Worm (Caenorhabditis elegans) whole organism, early embryonic: Measurements from ENCODE around the gene K12H6.6.

Experiments
- B0310.2 ChIP-seq: sonication (generic microtip); optimal IDR thresholded peaks from 2 replicates; lab custom pipeline; 2016; ENCODE audit warnings: mild to moderate bottlenecking, missing genetic modification characterization, missing compliant biosample characterization
- F13C5.2 ChIP-seq: sonication (generic microtip); optimal IDR thresholded peaks from 2 replicates; lab custom pipeline; 2017; ENCODE audit warnings: mild to moderate bottlenecking, missing genetic modification characterization, inconsistent platforms, missing compliant biosample characterization
- aly-1 ChIP-seq: sonication (generic microtip); optimal IDR thresholded peaks from 2 replicates; lab custom pipeline; 2016; ENCODE audit warnings: missing genetic modification characterization, missing compliant biosample characterization
- ama-1 ChIP-seq: fragments of 150-350 bp; optimal IDR thresholded peaks from 2 replicates; lab custom pipeline; 2014
- ceh-13 ChIP-seq: fragments of 200-800 bp; sonication (Bioruptor generic); optimal IDR thresholded peaks from 2 replicates; lab custom pipeline; 2018; ENCODE audit warnings: mild to moderate bottlenecking, missing genetic modification characterization, missing compliant biosample characterization
- ceh-36 ChIP-seq: sonication (generic microtip); optimal IDR thresholded peaks from 2 replicates; lab custom pipeline; 2016; ENCODE audit warnings: missing genetic modification characterization, inconsistent platforms, missing compliant biosample characterization
- ets-7 ChIP-seq: sonication (generic microtip); optimal IDR thresholded peaks from 2 replicates; lab custom pipeline; 2016; ENCODE audit warnings: missing genotype, missing genetic modification characterization, missing compliant biosample characterization
- flt-1 ChIP-seq: fragments of 200-800 bp; sonication (Bioruptor generic); IDR thresholded peaks from 2 replicates; pipeline ENCODE4 v1.3.6; 2022; ENCODE audit warnings: missing genetic modification characterization, missing compliant biosample characterization
- hmbx-1 ChIP-seq: sonication (generic microtip); optimal IDR thresholded peaks from 2 replicates; lab custom pipeline; 2016; ENCODE audit warnings: mild to moderate bottlenecking, missing genetic modification characterization, missing compliant biosample characterization
- hmg-4 ChIP-seq: fragments of 200-800 bp; sonication (Bioruptor generic); optimal IDR thresholded peaks from 2 replicates; lab custom pipeline; 2018; ENCODE audit warnings: mild to moderate bottlenecking, missing genetic modification characterization, missing compliant biosample characterization
- hnd-1 ChIP-seq: sonication (generic microtip); optimal IDR thresholded peaks from 2 replicates; lab custom pipeline; 2016; ENCODE audit warnings: missing genetic modification characterization, missing compliant biosample characterization
- pes-1 ChIP-seq: fragments of 200-800 bp; sonication (Bioruptor generic); IDR thresholded peaks from 2 replicates; pipeline ENCODE4 v1.3.6; 2022; ENCODE audit warnings: missing genetic modification reagents, missing genetic modification characterization, missing compliant biosample characterization
- scrt-1 ChIP-seq: fragments of 200-800 bp; sonication (Bioruptor generic); IDR thresholded peaks from 2 replicates; pipeline ENCODE4 v1.3.6; 2022; ENCODE audit warnings: missing genetic modification characterization, missing compliant biosample characterization
- sea-1 ChIP-seq: fragments of 200-800 bp; sonication (Bioruptor generic); conservative IDR thresholded peaks from 2 replicates; pipeline ENCODE4 v1.3.6; 2022; ENCODE audit warnings: missing genetic modification characterization, missing compliant biosample characterization
- tbx-11 ChIP-seq: fragments of 200-800 bp; sonication (Bioruptor generic); IDR thresholded peaks from 2 replicates; pipeline ENCODE4 v1.3.6; 2022; ENCODE audit warnings: missing genetic modification characterization, missing compliant biosample characterization
- tbx-37 ChIP-seq: fragments of 200-800 bp; sonication (Bioruptor generic); conservative IDR thresholded peaks from 2 replicates; pipeline ENCODE4 v1.3.6; 2022; ENCODE audit warnings: missing genetic modification reagents, missing genetic modification characterization, missing compliant biosample characterization
- tra-4 ChIP-seq: sonication (generic microtip); optimal IDR thresholded peaks from 2 replicates; lab custom pipeline; 2017; ENCODE audit warnings: missing genetic modification characterization, missing compliant biosample characterization

K12H6.6 gene

DNA sequence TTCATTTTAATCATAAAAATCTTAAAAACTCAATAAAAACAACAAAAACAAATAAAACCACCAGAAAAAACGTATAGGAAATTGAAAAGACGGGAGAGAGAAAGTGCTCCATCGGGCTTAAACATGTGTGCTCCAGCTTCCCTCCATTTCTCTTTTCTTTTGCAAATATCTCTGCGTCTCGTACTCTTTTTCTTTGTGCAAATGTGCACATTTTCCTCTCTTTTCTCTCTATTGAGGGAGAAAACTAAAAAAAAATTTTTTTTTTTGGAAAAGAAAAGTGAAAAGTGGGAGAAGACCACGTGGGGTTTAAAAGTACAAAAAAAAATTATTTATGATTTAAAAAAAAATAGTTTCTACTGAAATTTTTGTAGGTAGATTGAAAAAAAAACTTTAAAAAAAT is 26.8 kb downstream of the K12H6.6 start:
- TF ChIP-seq F13C5.2 (tag; lab: Kevin White, UChicago) (no peak), ama-1 (lab: Kevin White, UChicago) (no peak), ceh-36 (tag; lab: Kevin White, UChicago) (no peak), tbx-11 (GFP tag; lab: Robert Waterston, UW) (no peak), hmbx-1 (tag; lab: Kevin White, UChicago) (no peak), scrt-1 (GFP tag; lab: Robert Waterston, UW) (no peak), flt-1 (GFP tag; lab: Robert Waterston, UW) (no peak), B0310.2 (tag; lab: Kevin White, UChicago) (no peak), sea-1 (GFP tag; lab: Robert Waterston, UW) (no peak)

DNA sequence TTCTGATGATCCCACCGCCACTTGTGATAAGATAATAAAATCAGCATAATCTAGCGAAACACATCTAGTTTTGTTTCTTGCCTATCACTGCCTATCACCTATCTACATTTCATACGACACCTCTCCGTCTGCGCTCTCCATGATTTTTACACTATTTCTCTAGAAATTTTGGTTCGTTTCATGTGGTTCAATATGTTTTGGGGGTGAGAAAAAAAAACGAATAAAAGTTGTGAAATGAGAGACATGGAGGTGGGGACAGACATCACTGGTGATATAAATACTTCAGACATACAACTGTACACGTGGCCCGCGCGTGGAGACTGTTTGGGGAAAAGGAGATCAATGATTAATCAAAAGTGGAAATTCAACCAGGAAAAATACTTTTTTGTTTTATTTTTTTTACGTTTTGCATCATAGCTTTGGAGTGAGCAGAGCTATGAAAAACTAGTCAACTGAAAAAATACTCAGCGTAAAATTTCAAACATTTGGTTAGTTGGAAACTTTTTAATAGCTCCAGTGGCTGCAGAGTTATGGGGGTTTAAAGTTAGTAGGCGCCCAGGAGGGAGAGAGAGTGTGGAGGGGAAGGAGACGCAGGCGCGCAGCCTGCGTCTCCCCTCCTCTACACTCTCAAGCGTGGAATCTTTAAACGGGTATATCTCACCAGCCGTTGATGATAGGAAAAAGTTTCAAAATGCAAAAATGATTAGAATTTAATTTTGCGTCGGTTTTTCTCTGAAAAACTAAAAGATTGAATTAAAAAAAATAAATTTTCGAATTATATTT is 28.0 kb downstream of the K12H6.6 start:
- TF ChIP-seq pes-1 (GFP tag; lab: Robert Waterston, UW) = no peak
- no peak for TF ChIP-seq ceh-13 (GFP tag; lab: Kevin White, UChicago)
- TF ChIP-seq tbx-11 (GFP tag; lab: Robert Waterston, UW) = no peak
- TF ChIP-seq F13C5.2 (tag; lab: Kevin White, UChicago) = no peak
- TF ChIP-seq scrt-1 (GFP tag; lab: Robert Waterston, UW) = no peak
- no peak for TF ChIP-seq hmbx-1 (tag; lab: Kevin White, UChicago)
- TF ChIP-seq aly-1 = no peak
- TF ChIP-seq ceh-36 (tag; lab: Kevin White, UChicago) = no peak
- TF ChIP-seq hmg-4 (GFP tag; lab: Kevin White, UChicago) = no peak
- no peak for TF ChIP-seq B0310.2 (tag; lab: Kevin White, UChicago)

DNA sequence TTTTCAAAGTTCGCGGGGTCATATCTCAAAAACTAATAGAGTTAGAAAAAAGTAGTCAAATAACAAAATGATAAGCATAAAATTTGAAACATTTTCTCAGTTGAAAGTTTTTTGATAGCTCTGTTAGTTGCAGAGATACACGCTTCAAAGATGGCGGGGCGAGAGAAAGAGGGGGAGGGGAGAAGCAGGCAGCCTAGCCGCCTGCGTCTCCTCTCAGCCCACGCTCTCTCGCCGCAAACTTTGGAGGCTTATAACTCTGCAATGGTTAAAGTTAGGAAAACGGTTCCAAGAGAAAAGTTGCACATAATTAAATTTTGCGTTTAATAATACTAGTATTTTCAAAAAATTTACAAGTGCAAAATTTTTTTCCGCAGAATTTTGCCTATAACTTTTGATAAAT is 29.3 kb downstream of the K12H6.6 start:
- TF ChIP-seq B0310.2 (tag; lab: Kevin White, UChicago) (no peak), hmbx-1 (tag; lab: Kevin White, UChicago) (no peak), tra-4 (tag; lab: Kevin White, UChicago) (no peak), hnd-1 (no peak)

DNA sequence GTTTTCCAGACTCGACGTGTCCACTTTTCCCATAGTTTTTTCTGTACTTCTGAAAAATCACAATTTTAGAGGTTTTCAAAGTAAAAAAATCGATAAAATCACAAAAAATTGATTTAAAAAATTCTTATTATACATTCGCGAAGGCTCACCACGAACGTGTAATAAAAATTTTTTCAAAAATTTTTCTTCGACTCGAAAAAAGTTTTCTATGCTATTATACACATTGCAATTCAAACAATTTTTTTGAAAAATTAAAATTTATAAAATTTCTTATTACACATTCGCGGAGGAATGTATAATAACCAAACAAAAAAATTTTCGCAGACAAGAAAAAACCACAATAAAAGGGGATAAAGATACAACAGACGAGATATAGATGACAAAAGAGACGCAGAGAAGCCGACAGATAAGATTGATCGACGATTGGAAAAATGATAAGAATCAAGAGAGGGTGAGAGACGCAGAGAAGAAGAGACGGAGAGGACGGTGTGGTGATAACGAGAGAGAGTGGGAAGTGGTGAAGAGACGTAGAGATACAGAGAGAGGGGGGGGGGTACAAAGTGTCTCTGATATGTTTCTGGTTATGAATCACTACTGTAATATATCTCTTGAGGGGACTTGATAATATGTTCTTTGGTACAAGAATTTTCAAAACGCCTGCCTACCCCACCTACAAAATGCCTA is 30.3 kb downstream of the K12H6.6 start, which contains the start of gene nhr-119:
TSS of gene nhr-119 (minus strand) at position 51 of the 684 bp plus-strand sequence.
- TF ChIP-seq pes-1 (GFP tag; lab: Robert Waterston, UW) (no peak), tra-4 (tag; lab: Kevin White, UChicago) (no peak)

DNA sequence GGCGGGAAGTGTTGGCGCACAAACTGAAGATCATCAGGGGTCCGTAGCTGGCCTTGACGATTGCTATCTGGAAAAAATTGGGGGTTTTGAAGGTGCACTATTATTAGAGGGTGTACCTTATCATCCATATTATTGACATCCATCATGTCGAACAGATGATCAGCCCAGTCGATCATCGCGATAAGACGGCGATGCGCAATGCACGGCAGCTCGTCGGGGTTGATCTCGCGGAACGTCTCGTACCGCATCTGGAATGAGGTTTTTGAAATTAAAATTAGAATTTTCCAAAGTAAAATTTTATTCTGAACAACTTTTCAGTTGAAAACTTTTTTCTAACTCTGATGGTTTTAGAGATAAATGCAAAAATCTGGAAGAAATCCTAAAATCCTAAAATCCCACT is 33.1 kb downstream of the K12H6.6 start:
- no peak for TF ChIP-seq ets-7
- no peak for TF ChIP-seq ceh-13 (GFP tag; lab: Kevin White, UChicago)
- no peak for TF ChIP-seq scrt-1 (GFP tag; lab: Robert Waterston, UW)
- no peak for TF ChIP-seq tra-4 (tag; lab: Kevin White, UChicago)
- TF ChIP-seq hmg-4 (GFP tag; lab: Kevin White, UChicago) = no peak
- TF ChIP-seq flt-1 (GFP tag; lab: Robert Waterston, UW) = no peak
- TF ChIP-seq hnd-1 = no peak
- TF ChIP-seq ama-1 (lab: Kevin White, UChicago) = no peak
- TF ChIP-seq ceh-36 (tag; lab: Kevin White, UChicago) = no peak
- no peak for TF ChIP-seq pes-1 (GFP tag; lab: Robert Waterston, UW)
- no peak for TF ChIP-seq tbx-11 (GFP tag; lab: Robert Waterston, UW)
- no peak for TF ChIP-seq hmbx-1 (tag; lab: Kevin White, UChicago)
- no peak for TF ChIP-seq aly-1

DNA sequence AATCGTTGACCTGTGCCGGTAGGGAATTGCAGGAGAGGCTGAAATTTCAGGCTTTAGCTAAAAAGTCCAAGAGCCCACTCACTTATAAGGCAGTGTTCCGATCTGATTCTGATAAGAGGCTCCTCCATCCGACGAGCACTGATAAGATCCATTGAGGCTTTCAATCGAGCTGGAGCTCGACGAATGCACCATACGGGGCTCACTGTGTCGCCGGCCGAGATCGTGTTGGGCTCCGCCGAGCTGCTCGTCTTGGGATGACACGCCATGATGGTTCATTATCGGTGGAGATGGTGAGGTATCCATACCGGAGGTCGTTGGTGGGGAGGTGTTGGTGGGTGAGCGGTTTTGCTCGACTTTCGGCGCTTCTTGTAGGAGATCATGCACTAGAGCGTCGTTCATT is 34.6 kb downstream of the K12H6.6 start:
- TF ChIP-seq ets-7 (no peak), ceh-13 (GFP tag; lab: Kevin White, UChicago) (no peak), ceh-36 (tag; lab: Kevin White, UChicago) (no peak), pes-1 (GFP tag; lab: Robert Waterston, UW) (no peak), hmg-4 (GFP tag; lab: Kevin White, UChicago) (no peak), tbx-37 (no peak), F13C5.2 (tag; lab: Kevin White, UChicago) (no peak), tbx-11 (GFP tag; lab: Robert Waterston, UW) (no peak), aly-1 (no peak), B0310.2 (tag; lab: Kevin White, UChicago) (no peak), tra-4 (tag; lab: Kevin White, UChicago) (no peak)

DNA sequence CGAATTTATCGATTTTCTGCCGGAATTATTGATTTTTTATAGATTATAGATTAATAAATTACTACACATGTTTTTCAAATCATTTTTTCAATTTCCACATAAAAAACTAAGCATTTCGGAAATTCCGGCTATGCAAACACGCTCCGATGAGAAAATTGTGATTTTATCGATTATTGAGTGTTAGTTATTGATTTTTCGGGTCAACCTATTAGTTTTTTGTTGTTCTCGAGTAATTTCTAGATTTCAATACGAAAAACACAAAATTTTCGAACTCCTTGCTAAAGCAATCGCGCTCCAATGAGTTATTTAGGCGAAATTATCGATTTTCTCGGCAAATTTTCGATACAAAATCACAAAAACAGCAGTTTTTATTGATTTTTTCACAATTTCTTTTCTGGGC is 35.6 kb downstream of the K12H6.6 start:
- TF ChIP-seq ama-1 (lab: Kevin White, UChicago) = no peak

DNA sequence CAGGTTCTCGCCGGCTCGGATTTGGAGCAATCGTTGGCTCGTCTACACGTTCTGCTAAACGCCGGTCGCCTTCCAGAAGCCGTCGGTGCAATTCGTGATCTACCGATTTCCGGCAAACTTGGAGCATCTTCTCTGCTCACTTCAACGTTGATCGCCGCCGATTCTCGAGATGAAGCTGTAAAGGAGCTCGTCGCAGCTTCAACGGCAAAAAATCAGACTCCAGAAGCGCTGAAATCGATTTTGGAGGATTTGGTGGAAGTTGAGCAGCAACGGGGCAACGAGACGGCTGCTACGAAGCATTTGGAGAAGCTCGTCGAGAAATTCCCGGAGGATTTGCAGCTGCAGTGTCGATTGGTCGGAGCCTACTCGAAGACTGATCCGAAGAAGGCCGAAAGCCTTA is 39.3 kb downstream of the K12H6.6 start:
- no peak for TF ChIP-seq ceh-36 (tag; lab: Kevin White, UChicago)
- TF ChIP-seq tbx-37 = no peak
- no peak for TF ChIP-seq flt-1 (GFP tag; lab: Robert Waterston, UW)
- TF ChIP-seq B0310.2 (tag; lab: Kevin White, UChicago) = no peak
- no peak for TF ChIP-seq ets-7
- TF ChIP-seq scrt-1 (GFP tag; lab: Robert Waterston, UW) = no peak
- no peak for TF ChIP-seq tra-4 (tag; lab: Kevin White, UChicago)
- TF ChIP-seq F13C5.2 (tag; lab: Kevin White, UChicago) = no peak
- no peak for TF ChIP-seq hnd-1
- TF ChIP-seq ceh-13 (GFP tag; lab: Kevin White, UChicago) = no peak
- no peak for TF ChIP-seq pes-1 (GFP tag; lab: Robert Waterston, UW)
- no peak for TF ChIP-seq hmbx-1 (tag; lab: Kevin White, UChicago)
- TF ChIP-seq sea-1 (GFP tag; lab: Robert Waterston, UW) = no peak
- no peak for TF ChIP-seq tbx-11 (GFP tag; lab: Robert Waterston, UW)
- TF ChIP-seq hmg-4 (GFP tag; lab: Kevin White, UChicago) = no peak
- TF ChIP-seq ama-1 (lab: Kevin White, UChicago) = no peak
- no peak for TF ChIP-seq aly-1
